Fruit fly (Drosophila melanogaster) whole organism, embryonic: ENCODE data around the gene eIF3l.
A peak's percentile ranks its signal among the peaks of the same experiment; 100 is the strongest.

Source experiments
- Atf3 ChIP-seq: fragments of 200-800 bp; sonication (Bioruptor generic); optimal IDR thresholded peaks from 3 replicates; lab custom pipeline; 2016; ENCODE audit warnings: missing biosample characterization, missing genetic modification characterization
- Bdp1 ChIP-seq: fragments of 200-800 bp; sonication (Bioruptor generic); optimal IDR thresholded peaks from 3 replicates; lab custom pipeline; 2016; ENCODE audit warnings: missing biosample characterization, missing genetic modification characterization
- BtbVII ChIP-seq: fragments of 200-800 bp; sonication (Bioruptor generic); optimal IDR thresholded peaks from 3 replicates; lab custom pipeline; 2017; ENCODE audit warnings: missing biosample characterization, mild to moderate bottlenecking, missing genetic modification characterization
- CG10654 ChIP-seq: fragments of 200-800 bp; sonication (Bioruptor generic); optimal IDR thresholded peaks from 2 replicates; lab custom pipeline; 2016; ENCODE audit warnings: missing biosample characterization, missing genetic modification characterization
- CG11695 ChIP-seq: fragments of 200-800 bp; sonication (Bioruptor generic); IDR thresholded peaks from 3 replicates; pipeline ENCODE4 v1.3.6; 2022; ENCODE audit warnings: missing biosample characterization, missing genetic modification characterization
- CG13123 ChIP-seq: fragments of 200-800 bp; sonication (Bioruptor generic); optimal IDR thresholded peaks from 2 replicates; lab custom pipeline; 2016; ENCODE audit warnings: missing biosample characterization, missing genetic modification characterization
- CG13424 ChIP-seq: fragments of 200-800 bp; sonication (Bioruptor generic); optimal IDR thresholded peaks from 2 replicates; lab custom pipeline; 2019; ENCODE audit warnings: missing biosample characterization, mild to moderate bottlenecking, missing genetic modification characterization, moderate library complexity
- CG13775 ChIP-seq: fragments of 200-800 bp; sonication (Bioruptor generic); optimal IDR thresholded peaks from 3 replicates; lab custom pipeline; 2017; ENCODE audit warnings: missing biosample characterization, mild to moderate bottlenecking, missing genetic modification characterization
- CG1529 ChIP-seq: fragments of 200-800 bp; sonication (Bioruptor generic); optimal IDR thresholded peaks from 3 replicates; lab custom pipeline; 2018; ENCODE audit warnings: missing biosample characterization, missing genetic modification characterization
- CG15696 ChIP-seq: fragments of 200-800 bp; sonication (Bioruptor generic); optimal IDR thresholded peaks from 2 replicates; lab custom pipeline; 2019; ENCODE audit warnings: missing biosample characterization, mild to moderate bottlenecking, missing genetic modification characterization, moderate library complexity
- CG2116 ChIP-seq: fragments of 200-800 bp; sonication (Bioruptor generic); optimal IDR thresholded peaks from 3 replicates; lab custom pipeline; 2018; ENCODE audit warnings: missing biosample characterization, mild to moderate bottlenecking, missing genetic modification characterization
- CG30020 ChIP-seq: fragments of 200-800 bp; optimal IDR thresholded peaks from 2 replicates; lab custom pipeline; 2019; ENCODE audit warnings: missing biosample characterization, mild to moderate bottlenecking, missing genetic modification characterization, moderate library complexity
- CG32772 ChIP-seq: fragments of 200-800 bp; sonication (Bioruptor generic); IDR thresholded peaks from 2 replicates; pipeline ENCODE4 v1.3.6; 2022; ENCODE audit warnings: missing biosample characterization, missing genetic modification characterization
- CG4617 ChIP-seq: fragments of 200-800 bp; sonication (Bioruptor generic); optimal IDR thresholded peaks from 3 replicates; lab custom pipeline; 2016; ENCODE audit warnings: missing biosample characterization, missing genetic modification characterization, borderline replicate concordance
- CG6272 ChIP-seq: fragments of 200-800 bp; sonication (Bioruptor generic); IDR thresholded peaks from 2 replicates; pipeline ENCODE4 v1.3.6; 2022; ENCODE audit warnings: missing biosample characterization, missing genetic modification characterization
- CG6654 ChIP-seq: fragments of 200-800 bp; sonication (Bioruptor generic); optimal IDR thresholded peaks from 2 replicates; lab custom pipeline; 2017; ENCODE audit warnings: missing biosample characterization, mild to moderate bottlenecking, missing genetic modification characterization
- CG6854 ChIP-seq: fragments of 200-800 bp; sonication (Bioruptor generic); optimal IDR thresholded peaks from 3 replicates; lab custom pipeline; 2017; ENCODE audit warnings: missing biosample characterization, mild to moderate bottlenecking, missing genetic modification characterization
- CG8388 ChIP-seq: fragments of 200-800 bp; sonication (Bioruptor generic); optimal IDR thresholded peaks from 2 replicates; lab custom pipeline; 2019; ENCODE audit warnings: missing biosample characterization, mild to moderate bottlenecking, missing genetic modification characterization, moderate library complexity
- CG8765 ChIP-seq: fragments of 200-800 bp; sonication (Bioruptor generic); IDR thresholded peaks from 2 replicates; pipeline ENCODE4 v1.3.6; 2022; ENCODE audit warnings: missing biosample characterization, missing genetic modification characterization
- CG8924 ChIP-seq: fragments of 200-800 bp; optimal IDR thresholded peaks from 3 replicates; lab custom pipeline; 2019; ENCODE audit warnings: missing biosample characterization, mild to moderate bottlenecking, missing genetic modification characterization, moderate library complexity
- CG8944 ChIP-seq: fragments of 200-800 bp; sonication (Bioruptor generic); optimal IDR thresholded peaks from 3 replicates; lab custom pipeline; 2016; ENCODE audit warnings: missing biosample characterization, missing genetic modification characterization
- CG9609 ChIP-seq: fragments of 200-800 bp; sonication (Bioruptor generic); optimal IDR thresholded peaks from 3 replicates; lab custom pipeline; 2016; ENCODE audit warnings: missing biosample characterization, missing genetic modification characterization
- CG9817 ChIP-seq: fragments of 200-800 bp; sonication (Bioruptor generic); optimal IDR thresholded peaks from 2 replicates; lab custom pipeline; 2018; ENCODE audit warnings: missing biosample characterization, mild to moderate bottlenecking, missing genetic modification characterization, moderate library complexity
- D19A ChIP-seq: fragments of 200-800 bp; optimal IDR thresholded peaks from 3 replicates; lab custom pipeline; 2019; ENCODE audit warnings: missing biosample characterization, mild to moderate bottlenecking, missing genetic modification characterization, moderate library complexity
- D19B ChIP-seq: fragments of 200-800 bp; sonication (Bioruptor generic); optimal IDR thresholded peaks from 2 replicates; lab custom pipeline; 2017; ENCODE audit warnings: missing biosample characterization, mild to moderate bottlenecking, missing genetic modification characterization
- Dek ChIP-seq: fragments of 200-800 bp; sonication (Bioruptor generic); optimal IDR thresholded peaks from 3 replicates; lab custom pipeline; 2019; ENCODE audit warnings: missing biosample characterization, mild to moderate bottlenecking, missing genetic modification characterization, moderate library complexity
- GATAe ChIP-seq: fragments of 200-800 bp; sonication (Bioruptor generic); conservative IDR thresholded peaks from 2 replicates; pipeline ENCODE4 v1.3.6; 2022; ENCODE audit warnings: missing biosample characterization, missing genetic modification characterization
- Gsc ChIP-seq: fragments of 200-800 bp; sonication (Bioruptor generic); IDR thresholded peaks from 2 replicates; pipeline ENCODE4 v1.3.6; 2022; ENCODE audit warnings: missing biosample characterization, missing genetic modification characterization
- HLH54F ChIP-seq: fragments of 200-800 bp; sonication (Bioruptor generic); optimal IDR thresholded peaks from 3 replicates; lab custom pipeline; 2016; ENCODE audit warnings: missing biosample characterization, missing genetic modification characterization
- Jarid2 ChIP-seq: fragments of 200-800 bp; sonication (Bioruptor generic); optimal IDR thresholded peaks from 3 replicates; lab custom pipeline; 2017; ENCODE audit warnings: mild to moderate bottlenecking, missing biosample characterization, missing genetic modification reagents, missing genetic modification characterization
- Oaz ChIP-seq: fragments of 200-800 bp; sonication (Bioruptor generic); IDR thresholded peaks from 2 replicates; pipeline ENCODE4 v1.3.6; 2022; ENCODE audit warnings: missing biosample characterization, missing genetic modification characterization
- Rfx ChIP-seq: fragments of 200-800 bp; sonication (Bioruptor generic); IDR thresholded peaks from 2 replicates; pipeline ENCODE4 v1.3.6; 2022; ENCODE audit warnings: missing biosample characterization, missing genetic modification characterization
- Six4 ChIP-seq: fragments of 200-800 bp; sonication (Bioruptor generic); optimal IDR thresholded peaks from 2 replicates; lab custom pipeline; 2016; ENCODE audit warnings: missing biosample characterization, missing genetic modification characterization
- Sox102F ChIP-seq: fragments of 200-800 bp; sonication (Bioruptor generic); optimal IDR thresholded peaks from 2 replicates; lab custom pipeline; 2018; ENCODE audit warnings: missing biosample characterization, mild to moderate bottlenecking, missing genetic modification characterization, moderate library complexity
- bigmax ChIP-seq: fragments of 200-800 bp; sonication (Bioruptor generic); optimal IDR thresholded peaks from 2 replicates; lab custom pipeline; 2018; ENCODE audit warnings: missing biosample characterization, mild to moderate bottlenecking, missing genetic modification characterization
- dm ChIP-seq: fragments of 200-800 bp; sonication (Bioruptor generic); optimal IDR thresholded peaks from 3 replicates; lab custom pipeline; 2016; ENCODE audit warnings: missing biosample characterization, missing genetic modification characterization
- fd3F ChIP-seq: fragments of 200-800 bp; sonication (Bioruptor generic); optimal IDR thresholded peaks from 2 replicates; lab custom pipeline; 2018; ENCODE audit warnings: missing biosample characterization, mild to moderate bottlenecking, missing genetic modification characterization, moderate library complexity
- ftz-f1 ChIP-seq: fragments of 200-800 bp; sonication (Bioruptor generic); optimal IDR thresholded peaks from 2 replicates; lab custom pipeline; 2016; ENCODE audit warnings: missing biosample characterization, missing genetic modification characterization
- gfzf ChIP-seq: fragments of 200-800 bp; sonication (Bioruptor generic); optimal IDR thresholded peaks from 2 replicates; lab custom pipeline; 2016; ENCODE audit warnings: missing biosample characterization, mild to moderate bottlenecking, missing genetic modification characterization, moderate library complexity
- grau ChIP-seq: fragments of 200-800 bp; optimal IDR thresholded peaks from 3 replicates; lab custom pipeline; 2019; ENCODE audit warnings: missing biosample characterization, mild to moderate bottlenecking, missing genetic modification characterization, moderate library complexity
- her ChIP-seq: fragments of 200-800 bp; sonication (Bioruptor generic); optimal IDR thresholded peaks from 2 replicates; lab custom pipeline; 2016; ENCODE audit warnings: missing biosample characterization, missing genetic modification characterization
- hkb ChIP-seq, 2 experiments: fragments of 200-800 bp in 1 of 2; fragments of >200 bp in 1 of 2; sonication (Bioruptor generic) in 1 of 2; IDR thresholded peaks in 1 of 2; optimal IDR thresholded peaks in 1 of 2; 2 replicates each; pipeline versions ENCODE4 v1.3.6 to Lab custom; 2017 to 2022; ENCODE audit warnings: missing biosample characterization in 1 of 2, missing genetic modification characterization in 1 of 2
- jing ChIP-seq: fragments of 200-800 bp; sonication (Bioruptor generic); optimal IDR thresholded peaks from 2 replicates; lab custom pipeline; 2018; ENCODE audit warnings: missing biosample characterization, mild to moderate bottlenecking, missing genetic modification characterization
- kay ChIP-seq: fragments of 200-800 bp; sonication (Bioruptor generic); optimal IDR thresholded peaks from 2 replicates; lab custom pipeline; 2016; ENCODE audit warnings: missing biosample characterization, missing genetic modification characterization
- mirr ChIP-seq: fragments of 200-800 bp; sonication (Bioruptor generic); optimal IDR thresholded peaks from 3 replicates; lab custom pipeline; 2018; ENCODE audit warnings: missing biosample characterization, mild to moderate bottlenecking, missing genetic modification characterization
- mld ChIP-seq: fragments of 200-800 bp; sonication (Bioruptor generic); IDR thresholded peaks from 3 replicates; pipeline ENCODE4 v1.3.6; 2022; ENCODE audit warnings: missing biosample characterization, missing genetic modification characterization; ENCODE audit not compliant: partially characterized antibody
- row ChIP-seq: fragments of 200-800 bp; sonication (Bioruptor generic); IDR thresholded peaks from 3 replicates; pipeline ENCODE4 v1.3.6; 2022; ENCODE audit warnings: missing biosample characterization, missing genetic modification characterization
- sens ChIP-seq: fragments of 200-800 bp; sonication (Bioruptor generic); peaks from one replicate; lab custom pipeline; 2016; ENCODE audit warnings: missing biosample characterization, missing genetic modification characterization
- slbo ChIP-seq: fragments of 200-800 bp; sonication (Bioruptor generic); IDR thresholded peaks from 2 replicates; pipeline ENCODE4 v1.3.6; 2022; ENCODE audit warnings: missing biosample characterization, missing genetic modification characterization
- sob ChIP-seq: fragments of 200-800 bp; sonication (Bioruptor generic); IDR thresholded peaks from 2 replicates; pipeline ENCODE4 v1.3.6; 2022; ENCODE audit warnings: missing biosample characterization, missing genetic modification characterization
- toy ChIP-seq: fragments of 200-800 bp; sonication (Bioruptor generic); IDR thresholded peaks from 2 replicates; pipeline ENCODE4 v1.3.6; 2022; ENCODE audit warnings: missing biosample characterization, missing genetic modification characterization
- twi ChIP-seq: fragments of 200-800 bp; optimal IDR thresholded peaks from 2 replicates; lab custom pipeline; 2019; ENCODE audit warnings: missing biosample characterization, mild to moderate bottlenecking, missing genetic modification characterization, moderate library complexity

Gene eIF3l

DNA sequence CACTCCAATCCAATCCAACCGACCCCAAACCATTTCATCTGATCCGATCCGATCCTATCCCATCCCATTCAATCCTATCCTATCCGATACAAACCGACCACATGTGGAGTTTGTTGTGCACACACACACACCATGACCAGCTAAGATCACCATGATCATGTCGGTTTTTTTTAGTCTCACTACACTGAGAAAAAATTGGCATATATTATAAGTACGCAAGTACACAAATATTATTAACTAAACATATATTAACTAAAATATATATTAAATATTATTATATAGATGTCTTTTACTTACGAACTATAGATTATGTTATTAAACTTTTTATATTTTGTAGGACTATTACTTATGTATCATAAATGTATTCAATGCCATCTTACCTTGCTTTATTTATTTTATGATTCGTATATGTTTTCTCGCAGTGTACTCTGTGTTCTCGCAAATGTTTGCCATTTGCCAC is 43.9 kb downstream of the eIF3l start (continued):
- TF ChIP-seq CG13123 (GFP tag; lab: Kevin White, UChicago) (no peak), sob (no peak), CG15696 (peak; percentile 41), CG8765 (GFP tag; lab: Robert Waterston, UW) (no peak), GATAe (GFP tag; lab: Robert Waterston, UW) (no peak), her (GFP tag; lab: Kevin White, UChicago) (no peak), CG8388 (GFP tag; lab: Kevin White, UChicago) (peak; percentile 21), CG4617 (GFP tag; lab: Kevin White, UChicago) (no peak), Bdp1 (GFP tag; lab: Kevin White, UChicago) (no peak), CG1529 (GFP tag; lab: Kevin White, UChicago) (no peak), CG2116 (GFP tag; lab: Kevin White, UChicago) (no peak), CG11695 (GFP tag; lab: Robert Waterston, UW) (no peak), Oaz (GFP tag; lab: Robert Waterston, UW) (no peak), BtbVII (GFP tag; lab: Kevin White, UChicago) (no peak), CG6272 (GFP tag; lab: Robert Waterston, UW) (no peak), CG32772 (no peak), D19A (peak; percentile 28), CG9609 (GFP tag; lab: Kevin White, UChicago) (no peak), row (GFP tag; lab: Robert Waterston, UW) (peak; percentile 21; the same call in 1 of the 3 replicates), jing (no peak), Gsc (GFP tag; lab: Robert Waterston, UW) (no peak), Atf3 (GFP tag; lab: Kevin White, UChicago) (no peak), CG6654 (no peak), CG8924 (tag; lab: Kevin White, UChicago) (peak; percentile 50), mld (GFP tag; lab: Robert Waterston, UW) (no peak), CG10654 (no peak), ftz-f1 (GFP tag; lab: Kevin White, UChicago) (no peak), CG13775 (GFP tag; lab: Kevin White, UChicago) (peak; percentile 12), sens (GFP tag; lab: Kevin White, UChicago) (no peak), Dek (tag; lab: Kevin White, UChicago) (no peak), Rfx (GFP tag; lab: Robert Waterston, UW) (no peak), Jarid2 (no peak), Six4 (no peak), HLH54F (GFP tag; lab: Kevin White, UChicago) (no peak), D19B (no peak), fd3F (GFP tag; lab: Kevin White, UChicago) (no peak), CG13424 (tag; lab: Kevin White, UChicago) (no peak), mirr (GFP tag; lab: Kevin White, UChicago) (no peak), slbo (GFP tag; lab: Robert Waterston, UW) (no peak), bigmax (no peak), gfzf (GFP tag; lab: Kevin White, UChicago) (no peak), CG6854 (no peak), CG30020 (tag; lab: Kevin White, UChicago) (no peak), hkb (optimal IDR thresholded peaks at IDR 0.05; lab: Kevin White, UChicago) (no peak), hkb (GFP tag; IDR thresholded peaks at IDR 0.05; lab: Robert Waterston, UW) (no peak), kay (GFP tag; lab: Kevin White, UChicago) (no peak), CG8944 (GFP tag; lab: Kevin White, UChicago) (no peak), Sox102F (peak; percentile 44), toy (GFP tag; lab: Robert Waterston, UW) (no peak), twi (peak; percentile 75), CG9817 (no peak), grau (tag; lab: Kevin White, UChicago) (peak; percentile 45), dm (GFP tag; lab: Kevin White, UChicago) (no peak)
